Worm (Caenorhabditis elegans) whole organism, L3 larva: ENCODE measurements around the gene fbxa-211.

ENCODE experiments used
- ama-1 ChIP-seq: fragments of 150-350 bp; optimal IDR thresholded peaks from 2 replicates; lab custom pipeline; 2018
- ceh-16 ChIP-seq: sonication (generic microtip); optimal IDR thresholded peaks from 2 replicates; lab custom pipeline; 2017; ENCODE audit warnings: missing biosample characterization, missing genetic modification characterization
- ceh-28 ChIP-seq: fragments of 150-350 bp; optimal IDR thresholded peaks from 2 replicates; lab custom pipeline; 2014; ENCODE audit warnings: missing biosample characterization, missing genetic modification reagents, missing genetic modification characterization
- egl-27 ChIP-seq: sonication (generic microtip); optimal IDR thresholded peaks from 4 replicates; lab custom pipeline; 2017; ENCODE audit warnings: missing biosample characterization, missing genetic modification reagents, missing genetic modification characterization
- egl-5 ChIP-seq: fragments of 150-350 bp; optimal IDR thresholded peaks from 2 replicates; lab custom pipeline; 2017; ENCODE audit warnings: missing biosample characterization, missing genetic modification reagents, missing genetic modification characterization, inconsistent platforms
- elt-3 ChIP-seq, 3 experiments: fragments of 150-350 bp in 1 of 3; sonication (generic microtip) in 2 of 3; optimal IDR thresholded peaks; 2 replicates in 2 of 3; 4 replicates in 1 of 3; lab custom pipeline; 2014 to 2017; ENCODE audit warnings: missing biosample characterization in 3 of 3, missing genetic modification characterization in 3 of 3
- eor-1 ChIP-seq, 2 experiments: fragments of 150-350 bp; optimal IDR thresholded peaks; 2 replicates each; lab custom pipeline; 2014 to 2018; ENCODE audit warnings: missing biosample characterization in 2 of 2, missing genetic modification characterization in 2 of 2
- fkh-10 ChIP-seq: sonication (generic microtip); optimal IDR thresholded peaks from 2 replicates; lab custom pipeline; 2017; ENCODE audit warnings: missing biosample characterization, missing genetic modification reagents, missing genetic modification characterization
- hmg-11 ChIP-seq: sonication (generic microtip); optimal IDR thresholded peaks from 2 replicates; lab custom pipeline; 2016; ENCODE audit warnings: missing genetic modification characterization, missing compliant biosample characterization
- lin-15B ChIP-seq: fragments of 150-350 bp; optimal IDR thresholded peaks from 2 replicates; lab custom pipeline; 2014; ENCODE audit warnings: missing biosample characterization, missing genetic modification characterization
- lin-39 ChIP-seq: fragments of 150-350 bp; optimal IDR thresholded peaks from 2 replicates; lab custom pipeline; 2018; ENCODE audit warnings: missing biosample characterization, missing genetic modification reagents, missing genetic modification characterization
- lsy-12 ChIP-seq: sonication (generic microtip); optimal IDR thresholded peaks from 2 replicates; lab custom pipeline; 2016; ENCODE audit warnings: mild to moderate bottlenecking, missing genetic modification characterization, missing compliant biosample characterization
- mdl-1 ChIP-seq: fragments of 150-350 bp; optimal IDR thresholded peaks from 2 replicates; lab custom pipeline; 2014; ENCODE audit warnings: missing biosample characterization, missing genetic modification characterization
- nfya-1 ChIP-seq: sonication (generic microtip); optimal IDR thresholded peaks from 2 replicates; lab custom pipeline; 2017; ENCODE audit warnings: missing genetic modification characterization, mild to moderate bottlenecking, missing compliant biosample characterization, antibody characterized with exemption, moderate library complexity; ENCODE audit not compliant: insufficient read depth
- nhr-12 ChIP-seq: fragments of 150-350 bp; optimal IDR thresholded peaks from 2 replicates; lab custom pipeline; 2014; ENCODE audit warnings: missing biosample characterization, missing genetic modification characterization
- nhr-23 ChIP-seq: fragments of 150-350 bp; optimal IDR thresholded peaks from 2 replicates; lab custom pipeline; 2014; ENCODE audit warnings: missing biosample characterization, missing genetic modification reagents, missing genetic modification characterization
- nhr-43 ChIP-seq: sonication (generic microtip); optimal IDR thresholded peaks from 2 replicates; lab custom pipeline; 2016; ENCODE audit warnings: mild to moderate bottlenecking, missing genetic modification characterization, missing compliant biosample characterization; ENCODE audit not compliant: poor library complexity, severe bottlenecking
- nhr-67 ChIP-seq: fragments of 150-350 bp; optimal IDR thresholded peaks from 2 replicates; lab custom pipeline; 2014; ENCODE audit warnings: missing biosample characterization, missing genetic modification characterization
- nhr-76 ChIP-seq: fragments of 150-350 bp; sonication (generic microtip); optimal IDR thresholded peaks from 5 replicates; lab custom pipeline; 2014; ENCODE audit warnings: missing biosample characterization, missing genetic modification characterization
- pha-4 ChIP-seq: fragments of 150-350 bp; optimal IDR thresholded peaks from 2 replicates; lab custom pipeline; 2014; ENCODE audit warnings: missing biosample characterization, missing genetic modification reagents, missing genetic modification characterization
- pqm-1 ChIP-seq: fragments of 150-350 bp; optimal IDR thresholded peaks from 2 replicates; lab custom pipeline; 2017; ENCODE audit warnings: missing biosample characterization, missing genetic modification characterization, inconsistent platforms
- sea-2 ChIP-seq: fragments of 150-350 bp; sonication (generic microtip); optimal IDR thresholded peaks from 4 replicates; lab custom pipeline; 2014; ENCODE audit warnings: missing biosample characterization, missing genetic modification reagents, missing genetic modification characterization
- tbx-2 ChIP-seq: sonication (generic microtip); optimal IDR thresholded peaks from 2 replicates; lab custom pipeline; 2016; ENCODE audit warnings: mild to moderate bottlenecking, missing genetic modification characterization, missing compliant biosample characterization
- ztf-11 ChIP-seq: fragments of 150-350 bp; optimal IDR thresholded peaks from 2 replicates; lab custom pipeline; 2014; ENCODE audit warnings: missing biosample characterization, missing genetic modification characterization
- ztf-4 ChIP-seq: fragments of 150-350 bp; optimal IDR thresholded peaks from 2 replicates; lab custom pipeline; 2014; ENCODE audit warnings: missing biosample characterization, missing genetic modification characterization

fbxa-211 gene

DNA sequence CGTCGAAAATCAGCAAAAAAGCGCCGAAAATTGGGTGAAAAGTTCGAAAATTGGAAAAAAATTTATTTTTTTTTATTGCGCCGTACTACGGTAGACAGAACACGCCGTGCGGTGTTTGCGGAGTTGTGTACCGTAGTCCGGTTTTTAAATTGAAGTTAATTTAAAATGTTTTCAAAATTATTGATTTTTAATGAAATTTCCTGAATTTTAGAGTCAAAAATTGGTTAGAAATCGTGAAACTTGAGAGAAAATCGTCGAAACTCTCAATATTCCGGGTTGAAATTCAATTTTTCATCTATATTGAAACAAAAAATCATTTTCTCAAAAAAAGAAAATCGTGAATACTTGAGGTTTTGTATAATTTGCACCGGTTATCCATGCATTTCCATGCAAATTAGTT lies 45.5 kb upstream of the fbxa-211 start, which contains the start of gene nova-1:
nova-1 (minus strand) TSS at position 101 of the 400 bp plus-strand sequence.
- TF ChIP-seq nhr-43 (tag; lab: Kevin White, UChicago) (no peak), lin-39 (tag; lab: Kevin White, UChicago) (no peak), fkh-10 (GFP tag; lab: Kevin White, UChicago) (no peak), eor-1 (tag; optimal IDR thresholded peaks at IDR 0.05; lab: Kevin White, UChicago) (no peak), nhr-76 (tag; lab: Kevin White, UChicago) (no peak)

DNA sequence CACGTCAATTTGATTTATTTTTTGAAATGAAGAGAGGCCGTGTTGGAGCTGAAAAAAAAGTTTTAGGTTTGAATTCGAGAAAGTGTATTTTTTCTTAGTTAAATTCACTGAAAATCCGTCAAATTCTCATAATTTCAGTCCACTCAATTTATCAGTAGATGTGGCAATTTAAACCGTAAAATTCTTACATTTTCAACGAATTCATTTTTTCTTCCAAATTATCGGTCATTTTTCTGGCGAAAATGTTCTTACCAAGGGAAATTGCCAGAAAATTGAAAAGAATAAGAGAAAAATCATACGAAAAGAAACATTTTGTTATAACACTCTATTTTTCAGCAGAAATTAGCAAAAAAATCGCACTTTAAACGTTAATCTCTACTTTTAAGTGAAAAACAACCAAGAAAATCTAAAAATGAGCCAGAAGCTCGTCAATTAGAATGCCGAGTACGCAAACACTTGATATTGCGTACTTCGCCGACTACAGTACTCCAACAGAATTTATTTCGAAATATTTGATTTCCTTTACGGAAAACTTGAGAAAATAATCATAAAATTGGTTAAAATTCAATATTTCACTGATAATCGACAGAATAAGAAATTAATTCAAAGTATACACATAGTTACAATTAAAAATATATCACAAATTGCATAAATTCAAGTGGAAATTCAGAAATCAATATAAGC lies 42.0 kb upstream of the fbxa-211 start, which contains the start of gene fbxa-106:
fbxa-106 (minus strand) TSS at position 51 of the 684 bp plus-strand sequence.
- no peak for TF ChIP-seq nhr-12 (tag; lab: Kevin White, UChicago)
- TF ChIP-seq ceh-28 (tag; lab: Kevin White, UChicago): no peak
- no peak for TF ChIP-seq nfya-1 (tag; lab: Kevin White, UChicago)

DNA sequence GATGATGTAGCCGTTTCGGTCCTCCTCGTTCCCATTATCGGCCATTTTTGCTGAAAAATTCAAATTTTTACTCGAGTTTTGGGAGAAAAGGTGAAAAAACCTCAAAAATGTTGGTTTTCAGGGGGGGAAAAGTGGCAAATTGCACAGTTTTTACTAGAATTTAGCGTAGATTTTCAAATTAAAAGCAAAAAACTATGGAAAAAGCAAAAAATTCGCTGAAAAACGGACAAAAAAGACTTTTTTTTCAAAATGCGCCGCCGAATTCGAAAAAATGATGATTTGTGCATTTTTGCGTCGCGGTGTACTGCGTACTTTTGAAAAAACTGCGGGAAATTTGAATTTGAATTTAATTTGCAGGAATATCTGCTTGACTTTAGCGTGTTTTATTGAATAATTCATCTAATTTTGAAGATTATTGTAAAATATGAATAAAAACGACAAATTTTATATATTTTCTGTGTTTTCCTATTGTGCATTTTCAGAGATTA lies 41.1 kb upstream of the fbxa-211 start, which contains the start of gene Y59A8B.12:
Y59A8B.12 (minus strand) TSS at position 51 of the 488 bp plus-strand sequence.
- no peak for TF ChIP-seq fkh-10 (GFP tag; lab: Kevin White, UChicago)
- no peak for TF ChIP-seq elt-3 (tag; optimal IDR thresholded peaks at IDR 0.05; lab: Kevin White, UChicago)
- no peak for TF ChIP-seq mdl-1 (tag; lab: Kevin White, UChicago)
- TF ChIP-seq pqm-1 (tag; lab: Kevin White, UChicago): no peak
- TF ChIP-seq nhr-76 (tag; lab: Kevin White, UChicago): no peak
- TF ChIP-seq pha-4: no peak
- TF ChIP-seq ztf-4: no peak

DNA sequence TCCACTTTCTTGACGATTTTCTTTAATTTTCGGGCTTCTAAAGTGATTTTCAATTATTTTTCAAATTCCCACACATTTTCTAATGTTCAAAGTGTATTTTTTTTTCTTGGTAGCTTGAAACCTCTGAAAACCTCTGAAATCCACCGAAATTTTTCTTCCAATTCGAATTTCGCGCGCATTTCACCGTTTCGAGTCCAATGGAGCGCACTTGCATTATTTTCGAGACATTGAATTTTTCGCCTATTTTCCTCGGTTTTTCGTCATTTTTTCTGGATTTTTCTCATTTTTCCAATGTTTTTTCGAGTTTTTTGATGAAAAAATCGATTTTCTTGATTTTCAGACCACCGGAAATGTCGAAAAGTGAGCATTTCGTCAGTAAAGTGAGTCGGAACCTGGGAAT lies 40.5 kb upstream of the fbxa-211 start, which contains the start of gene slr-2:
slr-2 (plus strand) TSS at position 341 of the 400 bp plus-strand sequence.
- TF ChIP-seq nhr-67 (tag; lab: Kevin White, UChicago) (no peak), nfya-1 (tag; lab: Kevin White, UChicago) (peak; percentile 65), nhr-23 (peak; percentile 8), pha-4 (peak; percentile 60), ceh-16 (tag; lab: Kevin White, UChicago) (no peak), lin-15B (peak; percentile 65), fkh-10 (GFP tag; lab: Kevin White, UChicago) (no peak)

DNA sequence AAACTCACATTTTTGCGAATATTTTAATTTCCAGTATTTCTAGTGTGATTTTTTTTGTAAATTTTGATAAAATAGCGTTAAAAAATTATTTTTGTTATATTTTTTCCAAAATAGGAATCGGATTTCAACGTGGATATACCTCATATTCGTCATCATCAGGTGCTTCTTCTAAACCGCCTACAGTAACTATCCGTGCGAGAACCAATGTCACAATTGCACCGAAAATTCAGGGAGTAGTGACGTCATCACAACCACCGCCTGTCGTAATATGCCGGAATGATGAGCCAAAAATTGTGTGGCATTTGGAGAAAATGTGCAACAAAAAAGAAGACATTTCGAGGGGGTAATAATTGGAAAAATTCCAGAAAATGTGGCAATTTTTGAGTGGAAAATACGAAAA lies 36.1 kb upstream of the fbxa-211 start:
- no peak for TF ChIP-seq lin-15B
- TF ChIP-seq nfya-1 (tag; lab: Kevin White, UChicago): no peak
- TF ChIP-seq tbx-2 (tag; lab: Kevin White, UChicago): no peak

DNA sequence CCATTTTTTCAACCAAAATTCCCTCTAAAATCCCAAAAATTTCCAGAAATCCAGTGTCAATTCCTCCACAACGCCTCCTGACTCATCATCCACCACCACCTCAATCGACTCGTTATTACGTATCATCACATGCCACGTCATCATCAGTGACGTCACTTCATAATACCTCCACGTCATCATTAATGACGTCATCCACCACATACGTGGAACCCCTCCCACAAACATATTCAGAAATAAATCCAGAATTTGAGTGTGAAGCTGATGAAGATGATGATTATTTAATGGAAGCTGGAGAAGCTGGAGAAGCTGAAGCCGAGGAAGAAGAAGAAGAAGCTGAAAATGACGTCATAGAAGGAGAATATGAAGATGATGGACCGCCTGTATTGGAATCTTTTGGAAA lies 33.4 kb upstream of the fbxa-211 start:
- no peak for TF ChIP-seq sea-2 (GFP tag; lab: Kevin White, UChicago)
- TF ChIP-seq egl-27 (tag; lab: Kevin White, UChicago): no peak
- TF ChIP-seq hmg-11: no peak
- TF ChIP-seq fkh-10 (GFP tag; lab: Kevin White, UChicago): no peak
- no peak for TF ChIP-seq nhr-43 (tag; lab: Kevin White, UChicago)
- TF ChIP-seq ceh-16 (tag; lab: Kevin White, UChicago): no peak
- TF ChIP-seq elt-3 (tag; optimal IDR thresholded peaks at IDR 0.05; lab: Kevin White, UChicago): no peak
- no peak for TF ChIP-seq mdl-1 (tag; lab: Kevin White, UChicago)
- TF ChIP-seq ama-1 (lab: Kevin White, UChicago): no peak
- no peak for TF ChIP-seq ztf-11

DNA sequence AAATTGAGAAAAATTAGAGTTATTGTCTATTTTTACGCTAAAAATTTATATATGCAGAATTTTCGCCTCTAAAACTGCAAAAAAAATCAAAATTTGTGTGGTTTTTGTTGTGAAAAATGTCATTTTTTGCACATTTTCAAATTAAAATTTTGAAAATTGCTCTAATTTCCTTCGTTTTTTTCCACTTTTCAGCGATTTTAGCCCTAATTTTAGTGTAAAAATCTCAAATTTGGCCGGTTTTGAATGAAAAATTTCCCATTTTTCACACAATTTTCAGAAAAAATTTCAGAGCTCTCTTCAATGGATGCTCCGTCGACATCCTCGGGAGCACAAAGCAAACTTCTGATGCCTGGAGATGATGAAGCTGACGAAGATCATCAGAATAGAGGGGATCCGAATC lies 28.9 kb upstream of the fbxa-211 start, which contains the start of gene par-4:
par-4 (plus strand) TSS at position 301 of the 400 bp plus-strand sequence.
- TF ChIP-seq nfya-1 (tag; lab: Kevin White, UChicago): no peak
- TF ChIP-seq pqm-1 (tag; lab: Kevin White, UChicago): no peak
- no peak for TF ChIP-seq ztf-11
- TF ChIP-seq nhr-23: no peak
- TF ChIP-seq lsy-12: no peak
- TF ChIP-seq egl-5: no peak
- TF ChIP-seq fkh-10 (GFP tag; lab: Kevin White, UChicago): no peak
